Worm (Caenorhabditis elegans) whole organism, early embryonic: Measurements from ENCODE around the gene R148.5.

ENCODE experiments used
- ama-1 ChIP-seq: fragments of 150-350 bp; optimal IDR thresholded peaks from 2 replicates; lab custom pipeline; 2014
- hmbx-1 ChIP-seq: sonication (generic microtip); optimal IDR thresholded peaks from 2 replicates; lab custom pipeline; 2016; ENCODE audit warnings: mild to moderate bottlenecking, missing genetic modification characterization, missing compliant biosample characterization
- tbx-37 ChIP-seq: fragments of 200-800 bp; sonication (Bioruptor generic); conservative IDR thresholded peaks from 2 replicates; pipeline ENCODE4 v1.3.6; 2022; ENCODE audit warnings: missing genetic modification reagents, missing genetic modification characterization, missing compliant biosample characterization

ce11 chrIII:3129036-3129435 is 36.4 kb upstream of the R148.5 start, which contains the start of gene Y53G8B.1:
- no peak for TF ChIP-seq ama-1
- TF ChIP-seq tbx-37 (GFP tag; lab: Robert Waterston, UW), result no peak
- no peak for TF ChIP-seq hmbx-1 (tag; lab: Kevin White, UChicago)
